Fruit fly (Drosophila melanogaster) whole organism, embryonic: ENCODE measurements around the gene CG44158.

Experiments used
- ATbp ChIP-seq: fragments of 200-800 bp; sonication (Bioruptor generic); optimal IDR thresholded peaks from 2 replicates; lab custom pipeline; 2017; ENCODE audit warnings: missing biosample characterization, mild to moderate bottlenecking, missing genetic modification characterization, missing genetic modification reagents
- CG10543 ChIP-seq: fragments of 200-800 bp; sonication (Bioruptor generic); optimal IDR thresholded peaks from 3 replicates; lab custom pipeline; 2017; ENCODE audit warnings: missing biosample characterization, mild to moderate bottlenecking, missing genetic modification characterization, moderate library complexity
- CG12104 ChIP-seq: fragments of 200-800 bp; sonication (Bioruptor generic); optimal IDR thresholded peaks from 3 replicates; lab custom pipeline; 2016; ENCODE audit warnings: missing biosample characterization, missing genetic modification characterization
- CG12155 ChIP-seq: fragments of 200-800 bp; sonication (Bioruptor generic); optimal IDR thresholded peaks from 3 replicates; lab custom pipeline; 2016; ENCODE audit warnings: missing biosample characterization, missing genetic modification characterization
- CG13624 ChIP-seq: fragments of 200-800 bp; sonication (Bioruptor generic); optimal IDR thresholded peaks from 2 replicates; lab custom pipeline; 2016; ENCODE audit warnings: missing biosample characterization, missing genetic modification characterization
- CG13775 ChIP-seq: fragments of 200-800 bp; sonication (Bioruptor generic); optimal IDR thresholded peaks from 3 replicates; lab custom pipeline; 2017; ENCODE audit warnings: missing biosample characterization, mild to moderate bottlenecking, missing genetic modification characterization
- CG13894 ChIP-seq: fragments of 200-800 bp; sonication (Bioruptor generic); optimal IDR thresholded peaks from 3 replicates; lab custom pipeline; 2018; ENCODE audit warnings: missing biosample characterization, mild to moderate bottlenecking, missing genetic modification characterization, moderate library complexity
- CG17359 ChIP-seq: fragments of 200-800 bp; sonication (Bioruptor generic); optimal IDR thresholded peaks from 3 replicates; lab custom pipeline; 2018; ENCODE audit warnings: missing biosample characterization, mild to moderate bottlenecking, missing genetic modification characterization, moderate library complexity
- CG17361 ChIP-seq: fragments of 200-800 bp; sonication (Bioruptor generic); IDR thresholded peaks from 3 replicates; pipeline ENCODE4 v1.3.6; 2022; ENCODE audit warnings: missing biosample characterization, missing genetic modification characterization
- CG2120 ChIP-seq: fragments of 200-800 bp; sonication (Bioruptor generic); optimal IDR thresholded peaks from 3 replicates; lab custom pipeline; 2016; ENCODE audit warnings: missing biosample characterization, missing genetic modification characterization
- CG32532 ChIP-seq: fragments of 200-800 bp; sonication (Bioruptor generic); IDR thresholded peaks from 2 replicates; pipeline ENCODE4 v1.3.6; 2022; ENCODE audit warnings: missing biosample characterization, missing genetic modification characterization
- CG32767 ChIP-seq: fragments of 200-800 bp; sonication (Bioruptor generic); IDR thresholded peaks from 2 replicates; pipeline ENCODE4 v1.3.6; 2022; ENCODE audit warnings: missing biosample characterization, missing genetic modification characterization
- CG3281 ChIP-seq: fragments of 200-800 bp; sonication (Bioruptor generic); optimal IDR thresholded peaks from 3 replicates; lab custom pipeline; 2017; ENCODE audit warnings: missing biosample characterization, mild to moderate bottlenecking, missing genetic modification characterization
- CG33213 ChIP-seq: fragments of 200-800 bp; sonication (Bioruptor generic); optimal IDR thresholded peaks from 3 replicates; lab custom pipeline; 2016; ENCODE audit warnings: missing biosample characterization, missing genetic modification characterization
- CG34422 ChIP-seq: fragments of 200-800 bp; sonication (Bioruptor generic); IDR thresholded peaks from 3 replicates; pipeline ENCODE4 v1.3.6; 2022; ENCODE audit warnings: missing biosample characterization, missing genetic modification characterization
- CG3995 ChIP-seq: fragments of 200-800 bp; sonication (Bioruptor generic); optimal IDR thresholded peaks from 3 replicates; lab custom pipeline; 2016; ENCODE audit warnings: missing biosample characterization, missing genetic modification characterization
- CG4328 ChIP-seq: fragments of 200-800 bp; sonication (Bioruptor generic); optimal IDR thresholded peaks from 3 replicates; lab custom pipeline; 2017; ENCODE audit warnings: missing biosample characterization, missing genetic modification reagents, missing genetic modification characterization
- CG4730 ChIP-seq: fragments of 200-800 bp; sonication (Bioruptor generic); IDR thresholded peaks from 2 replicates; pipeline ENCODE4 v1.3.6; 2022; ENCODE audit warnings: missing biosample characterization, missing genetic modification characterization
- CG8290 ChIP-seq, 3 experiments: fragments of 200-800 bp; sonication (Bioruptor generic); optimal IDR thresholded peaks; 2 replicates each; lab custom pipeline; 2016 to 2019; ENCODE audit warnings: missing biosample characterization in 3 of 3, missing genetic modification characterization in 3 of 3, mild to moderate bottlenecking in 2 of 3, moderate library complexity in 1 of 3
- CG9215 ChIP-seq: fragments of 200-800 bp; sonication (Bioruptor generic); IDR thresholded peaks from 2 replicates; pipeline ENCODE4 v1.3.6; 2022; ENCODE audit warnings: missing biosample characterization, missing genetic modification characterization
- CHES-1-like ChIP-seq: fragments of 200-800 bp; sonication (Bioruptor generic); optimal IDR thresholded peaks from 2 replicates; lab custom pipeline; 2016; ENCODE audit warnings: missing biosample characterization, missing genetic modification characterization
- CoRest ChIP-seq: fragments of 200-800 bp; sonication (Bioruptor generic); optimal IDR thresholded peaks from 3 replicates; lab custom pipeline; 2018; ENCODE audit warnings: missing biosample characterization, mild to moderate bottlenecking, missing genetic modification characterization, moderate library complexity
- Dbx ChIP-seq: fragments of 200-800 bp; sonication (Bioruptor generic); IDR thresholded peaks from 3 replicates; pipeline ENCODE4 v1.3.6; 2022; ENCODE audit warnings: missing biosample characterization, missing genetic modification characterization
- Dp ChIP-seq: fragments of 200-800 bp; sonication (Bioruptor generic); optimal IDR thresholded peaks from 2 replicates; lab custom pipeline; 2018; ENCODE audit warnings: missing biosample characterization, mild to moderate bottlenecking, missing genetic modification characterization, moderate library complexity
- Ets65A ChIP-seq: fragments of 200-800 bp; sonication (Bioruptor generic); peaks from one replicate; lab custom pipeline; 2016; ENCODE audit warnings: missing biosample characterization, missing genetic modification characterization
- Fer2 ChIP-seq: fragments of 200-800 bp; sonication (Bioruptor generic); optimal IDR thresholded peaks from 2 replicates; lab custom pipeline; 2018; ENCODE audit warnings: missing biosample characterization, mild to moderate bottlenecking, missing genetic modification characterization, moderate library complexity
- Gug ChIP-seq: fragments of 200-800 bp; sonication (Bioruptor generic); IDR thresholded peaks from 4 replicates; pipeline ENCODE4 v1.3.6; 2022; ENCODE audit warnings: missing biosample characterization, missing genetic modification characterization
- HmgD ChIP-seq: fragments of 200-800 bp; sonication (Bioruptor generic); optimal IDR thresholded peaks from 3 replicates; lab custom pipeline; 2016; ENCODE audit warnings: missing biosample characterization, missing genetic modification characterization
- Max ChIP-seq: fragments of 200-800 bp; sonication (Bioruptor generic); optimal IDR thresholded peaks from 2 replicates; lab custom pipeline; 2016; ENCODE audit warnings: missing biosample characterization, mild to moderate bottlenecking, missing genetic modification characterization
- Meics ChIP-seq: fragments of 200-800 bp; sonication (Bioruptor generic); optimal IDR thresholded peaks from 2 replicates; lab custom pipeline; 2017; ENCODE audit warnings: missing biosample characterization, mild to moderate bottlenecking, missing genetic modification characterization
- Myb ChIP-seq: fragments of 200-800 bp; sonication (Bioruptor generic); optimal IDR thresholded peaks from 2 replicates; lab custom pipeline; 2016; ENCODE audit warnings: missing biosample characterization, missing genetic modification characterization
- Ptx1 ChIP-seq: fragments of 200-800 bp; sonication (Bioruptor generic); IDR thresholded peaks from 2 replicates; pipeline ENCODE4 v1.3.6; 2022; ENCODE audit warnings: missing biosample characterization, missing genetic modification characterization
- abd-A ChIP-seq: fragments of 200-800 bp; sonication (Bioruptor generic); optimal IDR thresholded peaks from 3 replicates; lab custom pipeline; 2019; ENCODE audit warnings: missing biosample characterization, mild to moderate bottlenecking, missing genetic modification characterization, moderate library complexity
- chinmo ChIP-seq: fragments of 200-800 bp; sonication (Bioruptor generic); IDR thresholded peaks from 4 replicates; pipeline ENCODE4 v1.3.6; 2022; ENCODE audit warnings: missing biosample characterization, missing genetic modification characterization; ENCODE audit not compliant: partially characterized antibody
- dan ChIP-seq: fragments of 200-800 bp; sonication (Bioruptor generic); IDR thresholded peaks from 2 replicates; pipeline ENCODE4 v1.3.6; 2022; ENCODE audit warnings: missing biosample characterization, missing genetic modification characterization
- dysf ChIP-seq: fragments of 200-800 bp; sonication (Bioruptor generic); IDR thresholded peaks from 3 replicates; pipeline ENCODE4 v1.3.6; 2022; ENCODE audit warnings: missing biosample characterization, missing genetic modification characterization
- hbn ChIP-seq: fragments of 200-800 bp; sonication (Bioruptor generic); IDR thresholded peaks from 2 replicates; pipeline ENCODE4 v1.3.6; 2022; ENCODE audit warnings: missing biosample characterization, missing genetic modification characterization; ENCODE audit not compliant: partially characterized antibody
- kah ChIP-seq: fragments of 200-800 bp; sonication (Bioruptor generic); optimal IDR thresholded peaks from 2 replicates; lab custom pipeline; 2018; ENCODE audit warnings: missing biosample characterization, mild to moderate bottlenecking, missing genetic modification characterization
- lilli ChIP-seq: fragments of 200-800 bp; sonication (Bioruptor generic); optimal IDR thresholded peaks from 3 replicates; lab custom pipeline; 2016; ENCODE audit warnings: missing biosample characterization, missing genetic modification characterization
- mld ChIP-seq: fragments of 200-800 bp; sonication (Bioruptor generic); IDR thresholded peaks from 3 replicates; pipeline ENCODE4 v1.3.6; 2022; ENCODE audit warnings: missing biosample characterization, missing genetic modification characterization; ENCODE audit not compliant: partially characterized antibody
- nom ChIP-seq: fragments of 200-800 bp; sonication (Bioruptor generic); optimal IDR thresholded peaks from 2 replicates; lab custom pipeline; 2017; ENCODE audit warnings: missing biosample characterization, missing genetic modification characterization, mild to moderate bottlenecking, moderate library complexity, missing genetic modification reagents
- rib ChIP-seq: fragments of 200-800 bp; sonication (Bioruptor generic); IDR thresholded peaks from 2 replicates; pipeline ENCODE4 v1.3.6; 2022; ENCODE audit warnings: missing biosample characterization, missing genetic modification characterization
- sim ChIP-seq: fragments of 200-800 bp; sonication (Bioruptor generic); IDR thresholded peaks from 2 replicates; pipeline ENCODE4 v1.3.6; 2022; ENCODE audit warnings: missing biosample characterization, missing genetic modification characterization
- slou ChIP-seq: fragments of 200-800 bp; sonication (Bioruptor generic); optimal IDR thresholded peaks from 3 replicates; lab custom pipeline; 2016; ENCODE audit warnings: missing biosample characterization, missing genetic modification characterization
- sob ChIP-seq: fragments of 200-800 bp; sonication (Bioruptor generic); IDR thresholded peaks from 2 replicates; pipeline ENCODE4 v1.3.6; 2022; ENCODE audit warnings: missing biosample characterization, missing genetic modification characterization
- sug ChIP-seq: fragments of 200-800 bp; optimal IDR thresholded peaks from 2 replicates; lab custom pipeline; 2019; ENCODE audit warnings: missing biosample characterization, mild to moderate bottlenecking, missing genetic modification characterization, moderate library complexity
- tin ChIP-seq: fragments of 200-800 bp; sonication (Bioruptor generic); optimal IDR thresholded peaks from 3 replicates; lab custom pipeline; 2016; ENCODE audit warnings: missing biosample characterization, missing genetic modification characterization
- unc-4 ChIP-seq: fragments of 200-800 bp; sonication (Bioruptor generic); IDR thresholded peaks from 2 replicates; pipeline ENCODE4 v1.3.6; 2022; ENCODE audit warnings: missing biosample characterization, missing genetic modification characterization; ENCODE audit not compliant: partially characterized antibody
- unpg ChIP-seq: fragments of 200-800 bp; sonication (Bioruptor generic); optimal IDR thresholded peaks from 3 replicates; lab custom pipeline; 2018; ENCODE audit warnings: missing biosample characterization, mild to moderate bottlenecking, missing genetic modification characterization, moderate library complexity
- wdn ChIP-seq: fragments of 200-800 bp; sonication (Bioruptor generic); IDR thresholded peaks from 2 replicates; pipeline ENCODE4 v1.3.6; 2022; ENCODE audit warnings: missing biosample characterization, missing genetic modification characterization

CG44158 gene

DNA sequence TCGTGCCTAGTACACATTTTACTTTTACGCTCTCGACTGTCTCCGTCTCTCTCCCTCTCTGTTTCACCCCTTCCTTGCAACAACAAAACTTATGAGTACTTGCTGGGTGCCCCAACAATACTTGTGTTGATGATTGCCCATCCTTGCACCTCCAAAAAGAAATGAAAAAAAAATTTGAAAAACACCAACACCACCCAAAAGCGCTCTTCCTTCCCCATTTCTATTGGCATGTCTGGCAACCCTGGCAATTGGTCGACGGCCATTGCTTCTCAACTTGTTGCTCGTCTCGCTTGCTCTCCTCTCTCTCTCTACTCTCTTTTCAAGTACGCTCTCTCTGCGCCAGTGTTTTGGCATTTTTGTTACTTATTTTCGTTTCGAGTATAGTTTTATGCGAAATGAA lies 40.2 kb upstream of the CG44158 start (continued):
- no peak for TF ChIP-seq CG12104 (GFP tag; lab: Kevin White, UChicago)
- TF ChIP-seq lilli (GFP tag; lab: Kevin White, UChicago) = peak; percentile 11
- peak; percentile 47 for TF ChIP-seq Meics (GFP tag; lab: Kevin White, UChicago)
- no peak for TF ChIP-seq abd-A (tag; lab: Kevin White, UChicago)
- peak; percentile 75 for TF ChIP-seq kah (GFP tag; lab: Kevin White, UChicago)
- TF ChIP-seq wdn = no peak
- TF ChIP-seq CG9215 = 0 out of 2 replicates have a peak, but pooled peaks have one; percentile 11
- TF ChIP-seq CG12155 = peak; percentile 38
- 0 out of 3 replicates have a peak, but pooled peaks have one; percentile 5 for TF ChIP-seq CG17361 (GFP tag; lab: Robert Waterston, UW)
- peak; percentile 14 for TF ChIP-seq Fer2 (tag; lab: Kevin White, UChicago)
- peak; percentile 29 for TF ChIP-seq unpg (GFP tag; lab: Kevin White, UChicago)
- no peak for TF ChIP-seq sim (GFP tag; lab: Robert Waterston, UW)
- TF ChIP-seq tin = peak; percentile 2
- TF ChIP-seq Dp = peak; percentile 22
- no peak for TF ChIP-seq sug (tag; lab: Kevin White, UChicago)
- TF ChIP-seq HmgD (GFP tag; lab: Kevin White, UChicago) = no peak
- TF ChIP-seq unc-4 (GFP tag; lab: Robert Waterston, UW) = peak; percentile 42; the same call in 1 of the 2 replicates
- TF ChIP-seq CHES-1-like (GFP tag; lab: Kevin White, UChicago) = peak; percentile 3
- peak; percentile 54 for TF ChIP-seq sob
- TF ChIP-seq CoRest (tag; lab: Kevin White, UChicago) = peak; percentile 39
- TF ChIP-seq CG10543 (GFP tag; lab: Kevin White, UChicago) = peak; percentile 73
- TF ChIP-seq hbn (GFP tag; lab: Robert Waterston, UW) = peak; percentile 43
- TF ChIP-seq CG34422 (GFP tag; lab: Robert Waterston, UW) = 0 out of 3 replicates have a peak, but pooled peaks have one; percentile 17
- peak; percentile 44 for TF ChIP-seq CG3995 (GFP tag; lab: Kevin White, UChicago)
- TF ChIP-seq Ptx1 (GFP tag; lab: Robert Waterston, UW) = 0 out of 2 replicates have a peak, but pooled peaks have one; percentile 21
- TF ChIP-seq Ets65A (GFP tag; lab: Kevin White, UChicago) = peak; percentile 34
- peak; percentile 74 for TF ChIP-seq CG32532 (GFP tag; lab: Robert Waterston, UW)
- no peak for TF ChIP-seq CG32767 (GFP tag; lab: Robert Waterston, UW)
- TF ChIP-seq dysf (GFP tag; lab: Robert Waterston, UW) = peak; percentile 36; the same call in 1 of the 3 replicates
- no peak for TF ChIP-seq CG33213 (GFP tag; lab: Kevin White, UChicago)
- TF ChIP-seq dan (GFP tag; lab: Robert Waterston, UW) = no peak
- peak; percentile 49; the same call in 1 of the 3 replicates for TF ChIP-seq Dbx (GFP tag; lab: Robert Waterston, UW)
- TF ChIP-seq rib = 0 out of 2 replicates have a peak, but pooled peaks have one; percentile 9
- peak; percentile 58 for TF ChIP-seq CG2120 (GFP tag; lab: Kevin White, UChicago)
- peak; percentile 37 for TF ChIP-seq CG17359 (tag; lab: Kevin White, UChicago)
- no peak for TF ChIP-seq mld (GFP tag; lab: Robert Waterston, UW)
- TF ChIP-seq CG13775 = peak; percentile 14
- no peak for TF ChIP-seq slou (GFP tag; lab: Kevin White, UChicago)
- TF ChIP-seq CG8290 (GFP tag; optimal IDR thresholded peaks at IDR 0.05; lab: Kevin White, UChicago) = no peak
- peak in 1 of 2 experiments; percentile 15 for TF ChIP-seq CG8290 (tag; optimal IDR thresholded peaks at IDR 0.05; lab: Kevin White, UChicago)
- TF ChIP-seq CG3281 (GFP tag; lab: Kevin White, UChicago) = peak; percentile 40
- peak; percentile 38; the same call in 1 of the 4 replicates for TF ChIP-seq Gug
- TF ChIP-seq nom (GFP tag; lab: Kevin White, UChicago) = peak; percentile 44
- TF ChIP-seq CG13894 = peak; percentile 10
- peak; percentile 36 for TF ChIP-seq CG4328 (GFP tag; lab: Kevin White, UChicago)
- peak; percentile 7 for TF ChIP-seq ATbp (GFP tag; lab: Kevin White, UChicago)
- TF ChIP-seq CG13624 = peak; percentile 10
- peak; percentile 43 for TF ChIP-seq Myb (GFP tag; lab: Kevin White, UChicago)
- TF ChIP-seq CG4730 (GFP tag; lab: Robert Waterston, UW) = no peak
- TF ChIP-seq chinmo = peak; percentile 74; the same call in 2 of the 4 replicates
- TF ChIP-seq Max = no peak
